Fruit fly (Drosophila melanogaster): ENCODE measurements around the gene Adk2.

Adk2 gene

DNA sequence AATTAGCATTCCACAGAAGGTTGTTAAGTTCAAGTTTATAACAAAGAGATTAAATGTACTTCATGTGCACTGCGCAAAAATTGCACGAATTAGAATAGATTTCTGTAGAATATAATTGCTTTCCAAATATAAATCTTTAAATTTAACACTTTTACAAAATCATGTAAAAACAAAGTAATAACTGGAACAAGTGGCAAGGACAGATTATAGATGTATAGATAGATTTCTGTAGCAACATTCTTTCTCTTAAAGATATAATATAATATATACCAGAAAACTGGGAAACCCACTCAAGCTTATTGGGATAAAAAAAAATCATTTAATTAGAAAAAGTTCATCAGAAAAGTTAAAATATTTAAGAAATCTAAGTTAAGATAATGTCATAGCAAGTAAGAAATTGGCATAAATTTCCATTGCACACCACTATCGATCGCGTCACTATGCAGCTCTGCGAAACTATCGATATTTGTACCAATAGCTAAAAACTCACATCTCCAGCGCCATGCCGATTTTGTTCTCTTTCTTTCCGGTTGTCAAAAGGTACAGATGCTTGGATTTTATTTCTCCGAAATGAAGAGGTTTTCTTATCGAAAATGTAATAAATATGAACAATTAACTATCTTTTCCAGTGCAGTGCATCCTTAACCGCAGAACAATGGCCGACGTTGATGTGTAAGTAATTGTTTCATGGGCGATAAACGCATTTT is 519 bp upstream of the Adk2 start, which contains the start of gene RpS12 (continued):
- TF ChIP-seq CG6791 (GFP tag; IDR thresholded peaks at IDR 0.05; ENCODE audit: partially characterized antibody) = peak; percentile 92
- TF ChIP-seq ems (GFP tag; optimal IDR thresholded peaks at IDR 0.05) = peak; percentile 68
- peak; percentile 80 for TF ChIP-seq ERR (GFP tag; optimal IDR thresholded peaks at IDR 0.05)
- peak; percentile 67 for TF ChIP-seq lbe (GFP tag; optimal IDR thresholded peaks at IDR 0.05)
- peak; percentile 73 for TF ChIP-seq CG30403 (GFP tag; optimal IDR thresholded peaks at IDR 0.05)
- TF ChIP-seq Optix (GFP tag; IDR thresholded peaks at IDR 0.05) = peak; percentile 72
- peak; percentile 86 for TF ChIP-seq bcd (GFP tag; optimal IDR thresholded peaks at IDR 0.05)
- peak; percentile 47 for TF ChIP-seq CG31441 (GFP tag; IDR thresholded peaks at IDR 0.05)
- TF ChIP-seq Atf3 (GFP tag; optimal IDR thresholded peaks at IDR 0.05) = peak; percentile 81
- TF ChIP-seq CG9609 (GFP tag; optimal IDR thresholded peaks at IDR 0.05) = peak; percentile 75
- peak; percentile 56 for TF ChIP-seq Fer2 (tag; optimal IDR thresholded peaks at IDR 0.05)
- TF ChIP-seq Spps (tag; optimal IDR thresholded peaks at IDR 0.05) = no peak
- peak; percentile 83 for TF ChIP-seq shn (GFP tag; optimal IDR thresholded peaks at IDR 0.05)
- TF ChIP-seq CG10366 (GFP tag; IDR thresholded peaks at IDR 0.05) = peak; percentile 78
- TF ChIP-seq dati (GFP tag; IDR thresholded peaks at IDR 0.05) = peak; percentile 20; the same call in 1 of the 2 replicates
- peak; percentile 67 for TF ChIP-seq CG2202 (tag; optimal IDR thresholded peaks at IDR 0.05)
- peak; percentile 92 for TF ChIP-seq chm (GFP tag; IDR thresholded peaks at IDR 0.05)
- TF ChIP-seq chn (GFP tag; optimal IDR thresholded peaks at IDR 0.05) = peak; percentile 70
- peak; percentile 7; the same call in 1 of the 2 replicates for TF ChIP-seq Adf1 (GFP tag; IDR thresholded peaks at IDR 0.05)
- peak; percentile 95 for TF ChIP-seq ci (GFP tag; IDR thresholded peaks at IDR 0.05)
- TF ChIP-seq vnd (GFP tag; IDR thresholded peaks at IDR 0.05; ENCODE audit: partially characterized antibody) = peak; percentile 77
- 0 out of 2 replicates have a peak, but pooled peaks have one; percentile 21 for TF ChIP-seq peb (GFP tag; IDR thresholded peaks at IDR 0.05)
- TF ChIP-seq CG7987 (GFP tag; optimal IDR thresholded peaks at IDR 0.05) = peak; percentile 94
- peak; percentile 55 for TF ChIP-seq tgo (GFP tag; IDR thresholded peaks at IDR 0.05)
- TF ChIP-seq CG6254 (GFP tag; optimal IDR thresholded peaks at IDR 0.05) = peak; percentile 42
- TF ChIP-seq exex (tag; optimal IDR thresholded peaks at IDR 0.05) = peak; percentile 38
- TF ChIP-seq CG18619 (GFP tag; optimal IDR thresholded peaks at IDR 0.05) = peak; percentile 87
- TF ChIP-seq Kr (GFP tag; optimal IDR thresholded peaks at IDR 0.05) = peak; percentile 34
- TF ChIP-seq CG17612 (GFP tag; IDR thresholded peaks at IDR 0.05) = no peak
- TF ChIP-seq Med (GFP tag) = peak; percentile 98
- TF ChIP-seq H15 (GFP tag; IDR thresholded peaks at IDR 0.05) = peak; percentile 79; the same call in 2 of the 3 replicates
- TF ChIP-seq pros (GFP tag; optimal IDR thresholded peaks at IDR 0.05) = no peak
- peak; percentile 89 for TF ChIP-seq Meics (GFP tag; optimal IDR thresholded peaks at IDR 0.05)
- peak; percentile 75 for TF ChIP-seq sens-2 (GFP tag; IDR thresholded peaks at IDR 0.05)
- TF ChIP-seq tll (GFP tag; optimal IDR thresholded peaks at IDR 0.05) = no peak
- TF ChIP-seq Dip3 (GFP tag; optimal IDR thresholded peaks at IDR 0.05) = peak; percentile 68
- peak; percentile 63 for TF ChIP-seq CG10274 (GFP tag; optimal IDR thresholded peaks at IDR 0.05)
- no peak for TF ChIP-seq fru (optimal IDR thresholded peaks at IDR 0.05)
- TF ChIP-seq BEAF-32 (GFP tag; optimal IDR thresholded peaks at IDR 0.05) = peak; percentile 86
- peak; percentile 62; the same call in 2 of the 3 replicates for TF ChIP-seq CG6175 (GFP tag; IDR thresholded peaks at IDR 0.05)
- no peak for TF ChIP-seq danr (GFP tag; IDR thresholded peaks at IDR 0.05)
- TF ChIP-seq CG10654 (GFP tag; optimal IDR thresholded peaks at IDR 0.05) = peak; percentile 80
- TF ChIP-seq Sry-δ (GFP tag; optimal IDR thresholded peaks at IDR 0.05) = peak; percentile 97
- peak; percentile 86 for TF ChIP-seq CG42726 (GFP tag; IDR thresholded peaks at IDR 0.05; ENCODE audit: partially characterized antibody)
- TF ChIP-seq Doc2 (GFP tag; IDR thresholded peaks at IDR 0.05) = no peak
- TF ChIP-seq CG17385 (GFP tag; optimal IDR thresholded peaks at IDR 0.05) = peak; percentile 78
- peak; percentile 56 for TF ChIP-seq CG15011 (GFP tag; optimal IDR thresholded peaks at IDR 0.05)
- TF ChIP-seq zfh1 (GFP tag; IDR thresholded peaks at IDR 0.05) = peak; percentile 81
- peak; percentile 57 for TF ChIP-seq wdn (GFP tag; IDR thresholded peaks at IDR 0.05)
- peak; percentile 50 for TF ChIP-seq ac (GFP tag; optimal IDR thresholded peaks at IDR 0.05)
